Fruit fly (Drosophila melanogaster) whole organism, embryonic: ENCODE results near the gene SLC22A.

Source experiments
- Awh ChIP-seq: fragments of 200-800 bp; sonication (Bioruptor generic); IDR thresholded peaks from 2 replicates; pipeline ENCODE4, ENCODE4 v1.3.6; 2022; ENCODE audit warnings: missing biosample characterization, missing genetic modification characterization
- B-H2 ChIP-seq: fragments of 200-800 bp; sonication (Bioruptor generic); optimal IDR thresholded peaks from 2 replicates; lab custom pipeline; 2018; ENCODE audit warnings: missing biosample characterization, mild to moderate bottlenecking, missing genetic modification characterization
- CG10147 ChIP-seq: fragments of 200-800 bp; sonication (Bioruptor generic); optimal IDR thresholded peaks from 2 replicates; lab custom pipeline; 2019; ENCODE audit warnings: missing biosample characterization, mild to moderate bottlenecking, missing genetic modification characterization, moderate library complexity
- CG11504 ChIP-seq: fragments of 200-800 bp; sonication (Bioruptor generic); optimal IDR thresholded peaks from 3 replicates; lab custom pipeline; 2019; ENCODE audit warnings: missing biosample characterization, mild to moderate bottlenecking, missing genetic modification characterization, moderate library complexity
- CG12071 ChIP-seq: fragments of 200-800 bp; sonication (Bioruptor generic); optimal IDR thresholded peaks from 3 replicates; lab custom pipeline; 2018; ENCODE audit warnings: missing biosample characterization, mild to moderate bottlenecking, missing genetic modification characterization
- CG13296 ChIP-seq: fragments of 200-800 bp; sonication (Bioruptor generic); optimal IDR thresholded peaks from 3 replicates; lab custom pipeline; 2018; ENCODE audit warnings: missing biosample characterization, mild to moderate bottlenecking, missing genetic modification characterization
- CG14014 ChIP-seq: fragments of 200-800 bp; sonication (Bioruptor generic); IDR thresholded peaks from 2 replicates; pipeline ENCODE4 v1.3.6; 2022; ENCODE audit warnings: missing biosample characterization, missing genetic modification characterization
- CG14860 ChIP-seq: fragments of 200-800 bp; sonication (Bioruptor generic); IDR thresholded peaks from 3 replicates; pipeline ENCODE4 v1.3.6; 2022; ENCODE audit warnings: missing biosample characterization, missing genetic modification characterization; ENCODE audit not compliant: partially characterized antibody
- CG15011 ChIP-seq: fragments of 200-800 bp; sonication (Bioruptor generic); optimal IDR thresholded peaks from 3 replicates; lab custom pipeline; 2018; ENCODE audit warnings: missing biosample characterization, mild to moderate bottlenecking, missing genetic modification characterization
- CG15514 ChIP-seq: fragments of 200-800 bp; sonication (Bioruptor generic); optimal IDR thresholded peaks from 3 replicates; lab custom pipeline; 2017; ENCODE audit warnings: missing biosample characterization, missing genetic modification characterization, mild to moderate bottlenecking, moderate library complexity, missing genetic modification reagents
- CG17385 ChIP-seq: fragments of 200-800 bp; sonication (Bioruptor generic); optimal IDR thresholded peaks from 3 replicates; lab custom pipeline; 2018; ENCODE audit warnings: missing biosample characterization, mild to moderate bottlenecking, missing genetic modification characterization
- CG18262 ChIP-seq: fragments of 200-800 bp; optimal IDR thresholded peaks from 3 replicates; lab custom pipeline; 2019; ENCODE audit warnings: missing biosample characterization, mild to moderate bottlenecking, missing genetic modification characterization, moderate library complexity
- CG18599 ChIP-seq: fragments of 200-800 bp; sonication (Bioruptor generic); optimal IDR thresholded peaks from 3 replicates; lab custom pipeline; 2017; ENCODE audit warnings: missing biosample characterization, missing genetic modification characterization, mild to moderate bottlenecking, moderate library complexity, missing genetic modification reagents
- CG2678 ChIP-seq: fragments of 200-800 bp; sonication (Bioruptor generic); optimal IDR thresholded peaks from 3 replicates; lab custom pipeline; 2019; ENCODE audit warnings: missing biosample characterization, mild to moderate bottlenecking, missing genetic modification characterization, moderate library complexity
- CG3163 ChIP-seq: fragments of 200-800 bp; sonication (Bioruptor generic); optimal IDR thresholded peaks from 3 replicates; lab custom pipeline; 2016; ENCODE audit warnings: missing biosample characterization, missing genetic modification characterization
- CG32532 ChIP-seq: fragments of 200-800 bp; sonication (Bioruptor generic); IDR thresholded peaks from 2 replicates; pipeline ENCODE4 v1.3.6; 2022; ENCODE audit warnings: missing biosample characterization, missing genetic modification characterization
- CG4282 ChIP-seq: fragments of 200-800 bp; sonication (Bioruptor generic); optimal IDR thresholded peaks from 2 replicates; lab custom pipeline; 2016; ENCODE audit warnings: missing biosample characterization, missing genetic modification characterization
- CG7839 ChIP-seq: fragments of 200-800 bp; sonication (Bioruptor generic); optimal IDR thresholded peaks from 3 replicates; lab custom pipeline; 2018; ENCODE audit warnings: missing biosample characterization, mild to moderate bottlenecking, missing genetic modification characterization, moderate library complexity
- CG8290 ChIP-seq, 3 experiments: fragments of 200-800 bp; sonication (Bioruptor generic); optimal IDR thresholded peaks; 2 replicates each; lab custom pipeline; 2016 to 2019; ENCODE audit warnings: missing biosample characterization in 3 of 3, missing genetic modification characterization in 3 of 3, mild to moderate bottlenecking in 2 of 3, moderate library complexity in 1 of 3
- CG9876 ChIP-seq: fragments of 200-800 bp; sonication (Bioruptor generic); optimal IDR thresholded peaks from 2 replicates; lab custom pipeline; 2016; ENCODE audit warnings: missing biosample characterization, missing genetic modification characterization
- D19B ChIP-seq: fragments of 200-800 bp; sonication (Bioruptor generic); optimal IDR thresholded peaks from 2 replicates; lab custom pipeline; 2017; ENCODE audit warnings: missing biosample characterization, mild to moderate bottlenecking, missing genetic modification characterization
- Fer1 ChIP-seq: fragments of 200-800 bp; sonication (Bioruptor generic); optimal IDR thresholded peaks from 2 replicates; lab custom pipeline; 2017; ENCODE audit warnings: missing biosample characterization, mild to moderate bottlenecking, missing genetic modification characterization
- Fer3 ChIP-seq: fragments of 200-800 bp; sonication (Bioruptor generic); optimal IDR thresholded peaks from 2 replicates; lab custom pipeline; 2018; ENCODE audit warnings: missing biosample characterization, mild to moderate bottlenecking, missing genetic modification characterization, moderate library complexity
- GATAe ChIP-seq: fragments of 200-800 bp; sonication (Bioruptor generic); conservative IDR thresholded peaks from 2 replicates; pipeline ENCODE4 v1.3.6; 2022; ENCODE audit warnings: missing biosample characterization, missing genetic modification characterization
- HHEX ChIP-seq: fragments of 200-800 bp; sonication (Bioruptor generic); optimal IDR thresholded peaks from 3 replicates; lab custom pipeline; 2017; ENCODE audit warnings: missing biosample characterization, mild to moderate bottlenecking, missing genetic modification characterization, missing genetic modification reagents
- HmgZ ChIP-seq: fragments of 200-800 bp; sonication (Bioruptor generic); optimal IDR thresholded peaks from 2 replicates; lab custom pipeline; 2018; ENCODE audit warnings: missing biosample characterization, mild to moderate bottlenecking, missing genetic modification characterization
- Hmr ChIP-seq: fragments of 200-800 bp; sonication (Bioruptor generic); optimal IDR thresholded peaks from 3 replicates; lab custom pipeline; 2017; ENCODE audit warnings: mild to moderate bottlenecking, missing biosample characterization, missing genetic modification reagents, missing genetic modification characterization
- Hr51 ChIP-seq, 2 experiments: fragments of 200-800 bp; sonication (Bioruptor generic); optimal IDR thresholded peaks; 2 replicates in 1 of 2; 3 replicates in 1 of 2; lab custom pipeline; 2016 to 2018; ENCODE audit warnings: missing biosample characterization in 2 of 2, missing genetic modification characterization in 2 of 2, mild to moderate bottlenecking in 1 of 2, moderate library complexity in 1 of 2
- Hr78 ChIP-seq, 2 experiments: fragments of 200-800 bp in 1 of 2; fragments of >200 bp in 1 of 2; sonication (Bioruptor generic) in 1 of 2; optimal IDR thresholded peaks; 2 replicates each; lab custom pipeline; 2017 to 2019; ENCODE audit warnings: missing biosample characterization in 2 of 2, missing genetic modification characterization in 2 of 2, mild to moderate bottlenecking in 1 of 2, moderate library complexity in 1 of 2
- NC2α ChIP-seq: fragments of 200-800 bp; sonication (Bioruptor generic); optimal IDR thresholded peaks from 2 replicates; lab custom pipeline; 2016; ENCODE audit warnings: missing biosample characterization, missing genetic modification characterization
- NfI ChIP-seq: fragments of 200-800 bp; sonication (Bioruptor generic); optimal IDR thresholded peaks from 3 replicates; lab custom pipeline; 2018; ENCODE audit warnings: missing biosample characterization, mild to moderate bottlenecking, missing genetic modification characterization, moderate library complexity
- Pdp1 ChIP-seq, 2 experiments: fragments of 200-800 bp; sonication (Bioruptor generic); optimal IDR thresholded peaks; 3 replicates each; lab custom pipeline; 2016; ENCODE audit warnings: missing biosample characterization in 2 of 2, missing genetic modification characterization in 2 of 2, mild to moderate bottlenecking in 1 of 2, moderate library complexity in 1 of 2
- Rfx ChIP-seq: fragments of 200-800 bp; sonication (Bioruptor generic); IDR thresholded peaks from 2 replicates; pipeline ENCODE4 v1.3.6; 2022; ENCODE audit warnings: missing biosample characterization, missing genetic modification characterization
- Trl ChIP-seq, 3 experiments: fragments of >200 bp in 2 of 3; fragments of 200-800 bp in 1 of 3; sonication (Bioruptor generic) in 1 of 3; optimal IDR thresholded peaks; 2 replicates in 1 of 3; 3 replicates in 2 of 3; lab custom pipeline; 2016 to 2017; ENCODE audit warnings: missing biosample characterization in 1 of 3, missing genetic modification characterization in 1 of 3
- abd-A ChIP-seq: fragments of 200-800 bp; sonication (Bioruptor generic); optimal IDR thresholded peaks from 3 replicates; lab custom pipeline; 2019; ENCODE audit warnings: missing biosample characterization, mild to moderate bottlenecking, missing genetic modification characterization, moderate library complexity
- cwo ChIP-seq: fragments of 200-800 bp; sonication (Bioruptor generic); optimal IDR thresholded peaks from 3 replicates; lab custom pipeline; 2017; ENCODE audit warnings: missing biosample characterization, missing genetic modification characterization, mild to moderate bottlenecking, moderate library complexity, missing genetic modification reagents
- fu2 ChIP-seq: fragments of 200-800 bp; sonication (Bioruptor generic); optimal IDR thresholded peaks from 2 replicates; lab custom pipeline; 2016; ENCODE audit warnings: missing biosample characterization, missing genetic modification characterization
- gcm2 ChIP-seq: fragments of 200-800 bp; sonication (Bioruptor generic); optimal IDR thresholded peaks from 2 replicates; lab custom pipeline; 2016; ENCODE audit warnings: missing biosample characterization, missing genetic modification characterization
- gem ChIP-seq: fragments of 200-800 bp; sonication (Bioruptor generic); optimal IDR thresholded peaks from 2 replicates; lab custom pipeline; 2019; ENCODE audit warnings: missing biosample characterization, mild to moderate bottlenecking, missing genetic modification characterization, moderate library complexity
- grn ChIP-seq: fragments of 200-800 bp; sonication (Bioruptor generic); optimal IDR thresholded peaks from 3 replicates; lab custom pipeline; 2017; ENCODE audit warnings: missing biosample characterization, missing genetic modification characterization
- mld ChIP-seq: fragments of 200-800 bp; sonication (Bioruptor generic); IDR thresholded peaks from 3 replicates; pipeline ENCODE4 v1.3.6; 2022; ENCODE audit warnings: missing biosample characterization, missing genetic modification characterization; ENCODE audit not compliant: partially characterized antibody
- nerfin-2 ChIP-seq: fragments of 200-800 bp; sonication (Bioruptor generic); IDR thresholded peaks from 2 replicates; pipeline ENCODE4 v1.3.6; 2022; ENCODE audit warnings: missing biosample characterization, missing genetic modification characterization; ENCODE audit not compliant: partially characterized antibody
- sd ChIP-seq: fragments of 200-800 bp; sonication (Bioruptor generic); optimal IDR thresholded peaks from 3 replicates; lab custom pipeline; 2018; ENCODE audit warnings: missing biosample characterization, mild to moderate bottlenecking, missing genetic modification characterization, moderate library complexity
- sima ChIP-seq: fragments of 200-800 bp; sonication (Bioruptor generic); optimal IDR thresholded peaks from 2 replicates; lab custom pipeline; 2016; ENCODE audit warnings: missing biosample characterization, missing genetic modification characterization
- slbo ChIP-seq: fragments of 200-800 bp; sonication (Bioruptor generic); IDR thresholded peaks from 2 replicates; pipeline ENCODE4 v1.3.6; 2022; ENCODE audit warnings: missing biosample characterization, missing genetic modification characterization
- so ChIP-seq: fragments of 200-800 bp; sonication (Bioruptor generic); IDR thresholded peaks from 3 replicates; pipeline ENCODE4 v1.3.6; 2022; ENCODE audit warnings: missing biosample characterization, missing genetic modification characterization
- stc ChIP-seq: fragments of 200-800 bp; sonication (Bioruptor generic); IDR thresholded peaks from 2 replicates; pipeline ENCODE4 v1.3.6; 2022; ENCODE audit warnings: missing biosample characterization, missing genetic modification characterization
- yki ChIP-seq: fragments of >200 bp; optimal IDR thresholded peaks from 3 replicates; lab custom pipeline; 2018

Gene SLC22A

DNA sequence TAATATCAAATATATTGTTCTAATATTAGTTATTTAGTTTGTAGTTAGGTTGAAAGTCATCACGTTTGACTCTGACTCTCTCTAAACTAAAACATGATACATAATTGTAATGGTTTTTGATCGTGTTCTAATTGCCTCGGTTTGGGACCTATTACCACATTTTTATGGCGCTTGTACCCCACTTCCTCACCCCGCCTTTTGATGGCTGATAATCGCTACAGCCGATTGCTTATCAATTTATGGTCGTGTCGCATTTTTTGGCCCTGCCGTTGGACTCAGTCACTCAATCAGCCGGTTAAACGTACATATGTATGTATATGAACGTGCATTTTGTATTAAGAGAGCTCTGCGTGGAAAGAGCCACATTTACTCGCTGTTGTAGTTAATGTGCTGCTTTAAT is 42.3 kb upstream of the SLC22A start (continued):
- TF ChIP-seq CG10147 (GFP tag; lab: Kevin White, UChicago) (no peak), CG13296 (GFP tag; lab: Kevin White, UChicago) (no peak), gcm2 (GFP tag; lab: Kevin White, UChicago) (no peak), Trl (optimal IDR thresholded peaks at IDR 0.05; lab: Kevin White, UChicago) (no peak), Trl (GFP tag; optimal IDR thresholded peaks at IDR 0.05; lab: Kevin White, UChicago) (no peak), CG3163 (GFP tag; lab: Kevin White, UChicago) (peak; percentile 22), CG4282 (no peak), CG17385 (GFP tag; lab: Kevin White, UChicago) (no peak), slbo (GFP tag; lab: Robert Waterston, UW) (peak; percentile 30), CG15514 (peak; percentile 18), abd-A (tag; lab: Kevin White, UChicago) (no peak), cwo (GFP tag; lab: Kevin White, UChicago) (peak; percentile 48), CG18599 (GFP tag; lab: Kevin White, UChicago) (peak; percentile 31), Pdp1 (GFP tag; optimal IDR thresholded peaks at IDR 0.05; lab: Kevin White, UChicago) (peak in 1 of 2 experiments; percentile 86), Hmr (peak; percentile 18), CG11504 (peak; percentile 22), CG2678 (tag; lab: Kevin White, UChicago) (peak; percentile 57), Hr78 (GFP tag; optimal IDR thresholded peaks at IDR 0.05; lab: Kevin White, UChicago) (no peak), sd (peak; percentile 82), CG9876 (GFP tag; lab: Kevin White, UChicago) (no peak), grn (peak; percentile 94), HHEX (peak; percentile 2), nerfin-2 (GFP tag; lab: Robert Waterston, UW) (no peak), mld (GFP tag; lab: Robert Waterston, UW) (no peak), sima (no peak), GATAe (GFP tag; lab: Robert Waterston, UW) (peak; percentile 83), so (GFP tag; lab: Robert Waterston, UW) (no peak), Hr51 (GFP tag; optimal IDR thresholded peaks at IDR 0.05; lab: Kevin White, UChicago) (peak in 1 of 2 experiments; percentile 37), NfI (peak; percentile 6), stc (GFP tag; lab: Robert Waterston, UW) (no peak), Fer1 (peak; percentile 8), CG12071 (peak; percentile 33), Rfx (GFP tag; lab: Robert Waterston, UW) (peak; percentile 12; the same call in 1 of the 2 replicates), CG32532 (0 out of 2 replicates have a peak, but pooled peaks have one; percentile 43), CG14860 (no peak), CG8290 (GFP tag; optimal IDR thresholded peaks at IDR 0.05; lab: Kevin White, UChicago) (no peak), CG8290 (tag; optimal IDR thresholded peaks at IDR 0.05; lab: Kevin White, UChicago) (peak in 1 of 2 experiments; percentile 45), fu2 (GFP tag; lab: Kevin White, UChicago) (no peak), CG7839 (peak; percentile 34), gem (tag; lab: Kevin White, UChicago) (peak; percentile 42), CG18262 (tag; lab: Kevin White, UChicago) (no peak), NC2α (no peak), yki (lab: Kevin White, UChicago) (no peak), D19B (GFP tag; lab: Kevin White, UChicago) (no peak), B-H2 (GFP tag; lab: Kevin White, UChicago) (peak; percentile 55), Awh (GFP tag; lab: Robert Waterston, UW) (no peak), HmgZ (tag; lab: Kevin White, UChicago) (peak; percentile 60), CG15011 (GFP tag; lab: Kevin White, UChicago) (no peak), Fer3 (tag; lab: Kevin White, UChicago) (peak; percentile 26), CG14014 (GFP tag; lab: Robert Waterston, UW) (0 out of 2 replicates have a peak, but pooled peaks have one; percentile 10)
